Fruit fly (Drosophila melanogaster) whole organism, adult: ENCODE measurements around the gene eIF5B.

Experiments
- CG7045 ChIP-seq: fragments of 200-800 bp; sonication (Bioruptor generic); optimal IDR thresholded peaks from 2 replicates; lab custom pipeline; 2017; ENCODE audit warnings: missing biosample characterization, mild to moderate bottlenecking, missing genetic modification characterization
- Clk ChIP-seq: fragments of 200-800 bp; sonication (Bioruptor generic); optimal IDR thresholded peaks from 2 replicates; lab custom pipeline; 2017; ENCODE audit warnings: missing biosample characterization, missing genetic modification characterization

DNA sequence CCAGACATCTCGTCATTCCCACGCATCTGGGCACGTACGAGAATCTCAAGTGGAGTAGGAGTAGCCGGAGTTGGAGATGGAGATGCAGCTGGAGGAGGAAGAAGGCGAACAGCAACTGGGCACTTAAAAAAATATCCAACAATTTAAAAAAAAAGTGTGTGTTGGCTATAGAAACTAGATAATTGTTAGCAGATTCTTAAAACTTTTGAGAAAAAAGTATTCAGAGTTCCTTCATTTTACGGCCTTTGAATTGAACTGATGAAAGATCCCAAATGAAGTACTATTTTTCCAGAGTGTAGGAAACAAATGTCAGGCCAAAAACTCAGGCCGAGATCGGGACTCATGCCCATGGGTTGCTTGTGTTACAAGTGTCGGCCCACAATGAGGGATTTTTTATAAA is 68.9 kb downstream of the eIF5B start:
- TF ChIP-seq CG7045 (GFP tag; lab: Kevin White, UChicago), result no peak
- TF ChIP-seq Clk (GFP tag; lab: Kevin White, UChicago), result no peak
